Fruit fly (Drosophila melanogaster) whole organism, adult: ENCODE measurements around the gene Sbds.
A peak's percentile ranks its signal among the peaks of the same experiment; 100 is the strongest.

Source experiments
- CG11617 ChIP-seq: fragments of 200-800 bp; sonication (Bioruptor generic); optimal IDR thresholded peaks from 2 replicates; lab custom pipeline; 2017; ENCODE audit warnings: mild to moderate bottlenecking, missing biosample characterization, missing genetic modification reagents, missing genetic modification characterization
- CG12768 ChIP-seq: fragments of 200-800 bp; sonication (Bioruptor generic); optimal IDR thresholded peaks from 2 replicates; lab custom pipeline; 2017; ENCODE audit warnings: missing biosample characterization, missing genetic modification characterization, mild to moderate bottlenecking, moderate library complexity, missing genetic modification reagents
- CG14711 ChIP-seq: fragments of 200-800 bp; sonication (Bioruptor generic); optimal IDR thresholded peaks from 2 replicates; lab custom pipeline; 2018; ENCODE audit warnings: missing biosample characterization, mild to moderate bottlenecking, missing genetic modification characterization, moderate library complexity
- CG1620 ChIP-seq: fragments of 200-800 bp; sonication (Bioruptor generic); optimal IDR thresholded peaks from 2 replicates; lab custom pipeline; 2016; ENCODE audit warnings: missing biosample characterization, missing genetic modification characterization
- CG33017 ChIP-seq: fragments of 200-800 bp; sonication (Bioruptor generic); optimal IDR thresholded peaks from 2 replicates; lab custom pipeline; 2018; ENCODE audit warnings: missing biosample characterization, mild to moderate bottlenecking, missing genetic modification characterization, moderate library complexity
- CG5204 ChIP-seq: fragments of 200-800 bp; sonication (Bioruptor generic); optimal IDR thresholded peaks from 2 replicates; lab custom pipeline; 2016; ENCODE audit warnings: missing biosample characterization, missing genetic modification characterization
- CG7045 ChIP-seq: fragments of 200-800 bp; sonication (Bioruptor generic); optimal IDR thresholded peaks from 2 replicates; lab custom pipeline; 2017; ENCODE audit warnings: missing biosample characterization, mild to moderate bottlenecking, missing genetic modification characterization
- CG7101 ChIP-seq: fragments of 200-800 bp; sonication (Bioruptor generic); optimal IDR thresholded peaks from 2 replicates; lab custom pipeline; 2018; ENCODE audit warnings: missing biosample characterization, mild to moderate bottlenecking, missing genetic modification characterization, moderate library complexity
- Clk ChIP-seq: fragments of 200-800 bp; sonication (Bioruptor generic); optimal IDR thresholded peaks from 2 replicates; lab custom pipeline; 2017; ENCODE audit warnings: missing biosample characterization, missing genetic modification characterization
- Crg-1 ChIP-seq: fragments of 200-800 bp; sonication (Bioruptor generic); optimal IDR thresholded peaks from 2 replicates; lab custom pipeline; 2016; ENCODE audit warnings: missing biosample characterization, missing genetic modification characterization
- Hr96 ChIP-seq: fragments of 200-800 bp; sonication (Bioruptor generic); optimal IDR thresholded peaks from 2 replicates; lab custom pipeline; 2016; ENCODE audit warnings: missing biosample characterization, missing genetic modification characterization
- Mnt ChIP-seq: fragments of 200-800 bp; sonication (Bioruptor generic); optimal IDR thresholded peaks from 2 replicates; lab custom pipeline; 2016; ENCODE audit warnings: missing biosample characterization, mild to moderate bottlenecking, missing genetic modification characterization
- bab1 ChIP-seq: fragments of 200-800 bp; sonication (Bioruptor generic); optimal IDR thresholded peaks from 3 replicates; lab custom pipeline; 2019; ENCODE audit warnings: missing biosample characterization, mild to moderate bottlenecking, missing genetic modification characterization, moderate library complexity
- cic ChIP-seq: fragments of 200-800 bp; sonication (Bioruptor generic); optimal IDR thresholded peaks from 2 replicates; lab custom pipeline; 2017; ENCODE audit warnings: missing biosample characterization, mild to moderate bottlenecking, missing genetic modification characterization, moderate library complexity
- cnc ChIP-seq, 2 experiments: fragments of >200 bp; optimal IDR thresholded peaks; 2 replicates each; lab custom pipeline; 2017
- kay ChIP-seq: fragments of 200-800 bp; sonication (Bioruptor generic); peaks from one replicate; lab custom pipeline; 2016; ENCODE audit warnings: missing biosample characterization, missing genetic modification characterization, borderline replicate concordance
- ovo ChIP-seq: fragments of 200-800 bp; sonication (Bioruptor generic); optimal IDR thresholded peaks from 2 replicates; lab custom pipeline; 2016; ENCODE audit warnings: missing biosample characterization, missing genetic modification characterization
- pad ChIP-seq: fragments of 200-800 bp; sonication (Bioruptor generic); optimal IDR thresholded peaks from 3 replicates; lab custom pipeline; 2017; ENCODE audit warnings: missing biosample characterization, missing genetic modification characterization, mild to moderate bottlenecking, moderate library complexity, missing genetic modification reagents
- tj ChIP-seq: fragments of 200-800 bp; sonication (Bioruptor generic); optimal IDR thresholded peaks from 3 replicates; lab custom pipeline; 2017; ENCODE audit warnings: missing biosample characterization, mild to moderate bottlenecking, missing genetic modification characterization, moderate library complexity
- toe ChIP-seq: fragments of 200-800 bp; sonication (Bioruptor generic); optimal IDR thresholded peaks from 2 replicates; lab custom pipeline; 2016; ENCODE audit warnings: missing biosample characterization, missing genetic modification characterization

Sbds gene

DNA sequence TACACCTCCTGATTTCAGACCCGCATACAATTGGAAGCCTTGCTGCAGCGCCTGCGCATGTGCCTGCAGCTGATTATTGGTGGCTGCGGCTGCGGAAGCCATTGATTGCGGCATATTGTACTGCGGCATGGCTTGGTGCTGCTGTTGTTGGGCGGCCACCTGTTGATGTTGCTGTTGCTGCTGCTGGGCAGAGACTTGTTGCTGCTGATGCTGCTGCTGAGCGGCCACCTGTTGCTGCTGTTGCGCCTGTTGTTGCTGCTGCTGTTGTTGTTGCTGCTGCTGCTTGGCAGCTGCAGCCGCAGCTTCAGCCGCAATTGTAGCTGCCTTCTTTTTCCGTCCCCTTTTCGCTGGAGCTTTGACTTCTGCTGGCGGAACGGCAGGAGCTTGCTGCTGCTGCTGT is 21.6 kb upstream of the Sbds start:
- TF ChIP-seq CG1620 (GFP tag; lab: Kevin White, UChicago) (no peak), Mnt (GFP tag; lab: Kevin White, UChicago) (no peak), CG12768 (GFP tag; lab: Kevin White, UChicago) (no peak), toe (GFP tag; lab: Kevin White, UChicago) (no peak), bab1 (GFP tag; lab: Kevin White, UChicago) (no peak), cic (GFP tag; lab: Kevin White, UChicago) (no peak), CG33017 (no peak), CG14711 (tag; lab: Kevin White, UChicago) (no peak), ovo (GFP tag; lab: Kevin White, UChicago) (no peak)

DNA sequence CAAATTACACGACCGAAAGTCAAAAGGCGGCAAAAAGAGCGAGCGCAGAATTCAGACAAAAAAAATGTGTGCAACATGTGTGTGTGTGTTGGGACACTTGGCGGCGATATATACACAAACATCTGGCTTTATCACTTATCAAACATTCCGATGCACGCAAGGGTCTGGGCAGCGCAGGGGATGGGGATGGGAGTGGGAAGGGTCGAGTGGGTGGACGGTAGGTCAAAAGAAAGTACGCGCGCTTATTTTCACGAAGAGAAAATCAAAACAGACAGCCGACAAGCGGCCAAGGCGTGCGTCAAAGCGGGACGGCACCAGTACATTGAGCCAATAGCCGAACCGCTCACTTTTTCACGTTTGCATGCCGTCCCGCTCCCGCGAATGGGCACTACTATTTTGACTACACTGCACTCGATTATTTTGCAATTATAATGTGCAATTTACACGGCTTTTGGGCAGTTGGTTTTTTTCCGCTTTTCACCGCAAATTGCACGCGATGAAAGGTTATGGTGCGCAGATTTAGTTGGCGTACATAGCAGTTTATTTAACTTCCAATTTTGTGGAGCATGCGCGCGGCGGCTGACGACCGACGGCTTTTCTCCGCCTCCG is 10.5 kb upstream of the Sbds start:
- TF ChIP-seq pad, result peak; percentile 88
- peak; percentile 40 for TF ChIP-seq tj (GFP tag; lab: Kevin White, UChicago)
- no peak for TF ChIP-seq CG5204
- no peak for TF ChIP-seq CG1620 (GFP tag; lab: Kevin White, UChicago)
- TF ChIP-seq Crg-1 (GFP tag; lab: Kevin White, UChicago), result no peak
- TF ChIP-seq Mnt (GFP tag; lab: Kevin White, UChicago), result peak; percentile 94
- peak; percentile 42 for TF ChIP-seq Clk
- TF ChIP-seq CG7045 (GFP tag; lab: Kevin White, UChicago), result peak; percentile 11
- peak; percentile 35 for TF ChIP-seq toe (GFP tag; lab: Kevin White, UChicago)
- no peak for TF ChIP-seq bab1 (GFP tag; lab: Kevin White, UChicago)
- no peak for TF ChIP-seq CG12768 (GFP tag; lab: Kevin White, UChicago)
- TF ChIP-seq Hr96 (GFP tag; lab: Kevin White, UChicago), result no peak
- TF ChIP-seq cic (GFP tag; lab: Kevin White, UChicago), result peak; percentile 92
- peak; percentile 8 for TF ChIP-seq CG33017
- no peak for TF ChIP-seq CG14711 (tag; lab: Kevin White, UChicago)
- peak; percentile 5 for TF ChIP-seq ovo (GFP tag; lab: Kevin White, UChicago)
- TF ChIP-seq CG11617, result no peak
- no peak for TF ChIP-seq kay
- no peak for TF ChIP-seq cnc (optimal IDR thresholded peaks at IDR 0.05; lab: Kevin White, UChicago)
- no peak for TF ChIP-seq CG7101

DNA sequence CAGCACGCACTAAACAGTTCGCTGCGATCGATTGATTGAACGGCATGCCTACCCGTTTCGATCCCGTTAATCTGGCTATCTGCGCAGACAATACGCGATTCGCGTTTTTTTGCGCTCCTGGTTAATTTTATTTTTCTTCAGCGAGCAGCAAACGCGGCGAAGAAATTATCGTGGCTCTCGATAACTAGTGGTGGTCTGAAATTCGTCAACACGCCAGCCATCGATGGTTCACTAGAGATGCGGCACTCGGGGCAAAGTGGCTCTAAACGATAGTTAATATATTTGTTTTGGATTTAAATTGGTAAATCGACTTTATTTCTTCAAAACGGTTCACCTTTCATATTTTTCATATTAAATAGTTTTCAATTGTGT is 9.8 kb upstream of the Sbds start, which contains the start of gene dikar:
TSS of gene dikar (minus strand) at position 191 of the 372 bp plus-strand sequence.
- TF ChIP-seq CG1620 (GFP tag; lab: Kevin White, UChicago) (peak; percentile 70), toe (GFP tag; lab: Kevin White, UChicago) (peak; percentile 67), Clk (no peak), CG14711 (tag; lab: Kevin White, UChicago) (peak; percentile 11), CG7045 (GFP tag; lab: Kevin White, UChicago) (peak; percentile 27), bab1 (GFP tag; lab: Kevin White, UChicago) (peak; percentile 52), CG7101 (peak; percentile 42), CG5204 (peak; percentile 75), ovo (GFP tag; lab: Kevin White, UChicago) (peak; percentile 14), Hr96 (GFP tag; lab: Kevin White, UChicago) (peak; percentile 58), tj (GFP tag; lab: Kevin White, UChicago) (no peak), Mnt (GFP tag; lab: Kevin White, UChicago) (no peak), cic (GFP tag; lab: Kevin White, UChicago) (no peak)

DNA sequence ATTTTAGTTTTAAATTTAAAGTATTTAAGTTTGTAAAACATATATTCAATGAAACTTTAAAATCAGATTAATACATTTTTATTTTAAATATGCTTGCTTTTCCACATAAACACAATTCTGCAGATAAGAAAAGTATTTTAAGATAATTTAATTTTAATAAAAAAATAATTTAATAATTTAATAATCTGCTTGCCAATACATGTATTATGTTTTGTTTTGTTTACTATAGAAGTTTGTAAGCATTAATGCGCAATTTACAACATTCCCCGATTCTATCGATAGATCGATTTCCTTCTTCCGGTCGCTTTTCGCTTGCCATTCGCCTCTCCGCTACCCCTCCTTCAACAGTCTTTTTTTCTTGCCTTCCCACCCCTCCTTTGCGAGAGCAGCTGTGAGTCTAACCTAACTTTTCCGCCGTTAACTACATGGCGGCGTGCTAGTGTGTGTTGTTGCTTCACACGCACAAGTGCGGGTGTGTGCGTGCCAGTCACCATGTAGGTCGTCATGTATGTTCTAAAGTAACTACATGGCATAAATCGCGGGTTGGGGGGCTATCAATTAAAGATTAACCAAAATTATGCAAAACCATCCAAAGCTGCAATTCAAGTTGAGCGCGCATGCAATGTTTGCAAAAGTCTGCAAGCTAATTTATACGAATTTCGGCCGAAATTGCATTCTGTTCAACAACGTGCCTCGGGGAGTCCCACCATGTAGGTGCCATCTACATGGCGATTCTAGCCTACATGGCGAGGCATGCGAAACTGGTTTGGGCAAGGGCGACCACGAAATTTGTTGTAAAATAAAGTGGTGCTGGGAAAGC is 9.2 kb upstream of the Sbds start:
- peak; percentile 46 for TF ChIP-seq CG5204
- TF ChIP-seq CG14711 (tag; lab: Kevin White, UChicago), result no peak
- no peak for TF ChIP-seq kay
- TF ChIP-seq CG7101, result no peak
- peak; percentile 43 for TF ChIP-seq ovo (GFP tag; lab: Kevin White, UChicago)
- peak; percentile 8 for TF ChIP-seq CG12768 (GFP tag; lab: Kevin White, UChicago)
- TF ChIP-seq tj (GFP tag; lab: Kevin White, UChicago), result peak; percentile 25
- peak; percentile 71 for TF ChIP-seq CG11617
- TF ChIP-seq CG7045 (GFP tag; lab: Kevin White, UChicago), result peak; percentile 25
- TF ChIP-seq bab1 (GFP tag; lab: Kevin White, UChicago), result peak; percentile 6
- peak; percentile 43 for TF ChIP-seq cic (GFP tag; lab: Kevin White, UChicago)
- TF ChIP-seq Crg-1 (GFP tag; lab: Kevin White, UChicago), result no peak
- TF ChIP-seq Mnt (GFP tag; lab: Kevin White, UChicago), result peak; percentile 89
- TF ChIP-seq Clk, result peak; percentile 17
- TF ChIP-seq CG33017, result peak; percentile 94
- peak; percentile 35 for TF ChIP-seq Hr96 (GFP tag; lab: Kevin White, UChicago)
- no peak for TF ChIP-seq cnc (optimal IDR thresholded peaks at IDR 0.05; lab: Kevin White, UChicago)
- TF ChIP-seq CG1620 (GFP tag; lab: Kevin White, UChicago), result peak; percentile 51
- peak; percentile 31 for TF ChIP-seq toe (GFP tag; lab: Kevin White, UChicago)
- TF ChIP-seq pad, result peak; percentile 95

DNA sequence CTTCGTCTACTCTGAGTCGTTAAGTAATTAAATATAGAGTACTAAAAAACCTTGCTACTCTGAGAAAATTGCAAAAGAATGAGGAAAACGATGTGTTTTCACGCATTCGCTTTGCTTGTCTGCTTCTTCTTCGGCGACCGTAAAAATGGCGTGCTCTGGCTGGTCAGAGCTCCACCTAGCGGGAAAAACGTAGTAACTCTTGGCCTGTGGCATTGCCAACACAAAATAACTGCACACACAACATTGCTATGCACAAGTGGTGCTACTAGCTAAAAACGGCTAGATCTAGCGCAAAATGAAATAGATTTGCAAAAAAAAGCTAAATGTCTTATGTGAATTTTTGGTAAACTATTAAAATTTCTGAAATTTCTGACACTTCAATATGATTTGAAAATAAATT is 5.6 kb upstream of the Sbds start:
- TF ChIP-seq ovo (GFP tag; lab: Kevin White, UChicago), result peak; percentile 27
- TF ChIP-seq CG12768 (GFP tag; lab: Kevin White, UChicago), result no peak
- TF ChIP-seq bab1 (GFP tag; lab: Kevin White, UChicago), result peak; percentile 47
- TF ChIP-seq kay, result no peak
- no peak for TF ChIP-seq cic (GFP tag; lab: Kevin White, UChicago)
- TF ChIP-seq pad, result peak; percentile 48
- peak; percentile 40 for TF ChIP-seq toe (GFP tag; lab: Kevin White, UChicago)
- peak; percentile 89 for TF ChIP-seq Mnt (GFP tag; lab: Kevin White, UChicago)
- no peak for TF ChIP-seq Clk
- peak; percentile 41 for TF ChIP-seq CG11617
- peak; percentile 18 for TF ChIP-seq CG7045 (GFP tag; lab: Kevin White, UChicago)
- peak; percentile 53 for TF ChIP-seq Hr96 (GFP tag; lab: Kevin White, UChicago)
- no peak for TF ChIP-seq CG33017
- peak; percentile 58 for TF ChIP-seq CG7101
- peak; percentile 69 for TF ChIP-seq CG1620 (GFP tag; lab: Kevin White, UChicago)
- peak; percentile 22 for TF ChIP-seq CG5204
- TF ChIP-seq CG14711 (tag; lab: Kevin White, UChicago), result peak; percentile 35
- TF ChIP-seq Crg-1 (GFP tag; lab: Kevin White, UChicago), result peak; percentile 45
- peak; percentile 42 for TF ChIP-seq tj (GFP tag; lab: Kevin White, UChicago)
- TF ChIP-seq cnc (optimal IDR thresholded peaks at IDR 0.05; lab: Kevin White, UChicago), result no peak
